Worm (Caenorhabditis elegans) whole organism, L2 larva: ENCODE data around the gene C04B4.2.

ENCODE experiments used
- C34F6.9 ChIP-seq: fragments of 150-350 bp; optimal IDR thresholded peaks from 2 replicates; lab custom pipeline; 2014; ENCODE audit warnings: missing biosample characterization, missing genetic modification characterization
- F13H6.1 ChIP-seq: sonication (generic microtip); optimal IDR thresholded peaks from 2 replicates; lab custom pipeline; 2016; ENCODE audit warnings: missing genetic modification characterization, missing compliant biosample characterization
- Y55F3AM.14 ChIP-seq: fragments of 200-800 bp; sonication (Bioruptor generic); optimal IDR thresholded peaks from 2 replicates; lab custom pipeline; 2018; ENCODE audit warnings: mild to moderate bottlenecking, missing genetic modification characterization, missing compliant biosample characterization
- ZK546.5 ChIP-seq: sonication (generic microtip); optimal IDR thresholded peaks from 2 replicates; lab custom pipeline; 2017; ENCODE audit warnings: missing biosample characterization, missing genetic modification characterization
- blmp-1 ChIP-seq: sonication (generic microtip); optimal IDR thresholded peaks from 2 replicates; lab custom pipeline; 2017; ENCODE audit warnings: missing genetic modification characterization, mild to moderate bottlenecking, missing compliant biosample characterization, antibody characterized with exemption, moderate library complexity; ENCODE audit not compliant: insufficient read depth
- ceh-82 ChIP-seq: fragments of 150-350 bp; optimal IDR thresholded peaks from 2 replicates; lab custom pipeline; 2014; ENCODE audit warnings: missing biosample characterization, missing genetic modification characterization
- dmd-4 ChIP-seq: sonication (generic microtip); optimal IDR thresholded peaks from 2 replicates; lab custom pipeline; 2017; ENCODE audit warnings: missing biosample characterization, missing genetic modification characterization
- elt-3 ChIP-seq: sonication (generic microtip); optimal IDR thresholded peaks from 2 replicates; lab custom pipeline; 2017; ENCODE audit warnings: missing biosample characterization, missing genetic modification characterization
- fos-1 ChIP-seq: fragments of 150-350 bp; optimal IDR thresholded peaks from 2 replicates; lab custom pipeline; 2014; ENCODE audit warnings: missing biosample characterization, missing genetic modification characterization
- gmeb-1 ChIP-seq: fragments of 150-350 bp; optimal IDR thresholded peaks from 2 replicates; lab custom pipeline; 2014; ENCODE audit warnings: missing biosample characterization, missing genetic modification characterization
- lin-11 ChIP-seq: fragments of 150-350 bp; sonication (generic microtip); optimal IDR thresholded peaks from 2 replicates; lab custom pipeline; 2014; ENCODE audit warnings: missing biosample characterization, missing genetic modification characterization, inconsistent platforms, mixed read lengths
- lin-39 ChIP-seq: fragments of 150-350 bp; optimal IDR thresholded peaks from 2 replicates; lab custom pipeline; 2014; ENCODE audit warnings: missing biosample characterization, missing genetic modification reagents, missing genetic modification characterization
- mab-5 ChIP-seq: fragments of 150-350 bp; optimal IDR thresholded peaks from 2 replicates; lab custom pipeline; 2014; ENCODE audit warnings: missing biosample characterization, missing genetic modification characterization
- mbf-1 ChIP-seq: sonication (generic microtip); optimal IDR thresholded peaks from 2 replicates; lab custom pipeline; 2017; ENCODE audit warnings: missing biosample characterization, missing genetic modification characterization
- mdl-1 ChIP-seq, 2 experiments: fragments of 150-350 bp in 1 of 2; sonication (generic microtip) in 1 of 2; optimal IDR thresholded peaks; 2 replicates each; lab custom pipeline; 2017; ENCODE audit warnings: missing biosample characterization in 2 of 2, missing genetic modification characterization in 2 of 2
- nhr-10 ChIP-seq: sonication (generic microtip); optimal IDR thresholded peaks from 2 replicates; lab custom pipeline; 2017; ENCODE audit warnings: missing biosample characterization, missing genetic modification characterization
- nhr-11 ChIP-seq: fragments of 150-350 bp; optimal IDR thresholded peaks from 2 replicates; lab custom pipeline; 2014; ENCODE audit warnings: missing biosample characterization, missing genetic modification characterization
- nhr-12 ChIP-seq: fragments of 150-350 bp; optimal IDR thresholded peaks from 2 replicates; lab custom pipeline; 2014; ENCODE audit warnings: missing biosample characterization, missing genetic modification characterization
- nhr-129 ChIP-seq: fragments of 150-350 bp; optimal IDR thresholded peaks from 2 replicates; lab custom pipeline; 2014; ENCODE audit warnings: missing biosample characterization, missing genetic modification characterization
- nhr-21 ChIP-seq: fragments of 150-350 bp; optimal IDR thresholded peaks from 2 replicates; lab custom pipeline; 2014; ENCODE audit warnings: missing biosample characterization, missing genetic modification characterization
- nhr-6 ChIP-seq: fragments of 150-350 bp; optimal IDR thresholded peaks from 2 replicates; lab custom pipeline; 2014; ENCODE audit warnings: missing biosample characterization, missing genetic modification characterization
- nhr-77 ChIP-seq: fragments of 150-350 bp; optimal IDR thresholded peaks from 2 replicates; lab custom pipeline; 2014; ENCODE audit warnings: missing biosample characterization, missing genetic modification characterization
- peb-1 ChIP-seq: fragments of 150-350 bp; optimal IDR thresholded peaks from 2 replicates; lab custom pipeline; 2014; ENCODE audit warnings: missing biosample characterization, missing genetic modification characterization
- skn-1 ChIP-seq: sonication (generic microtip); optimal IDR thresholded peaks from 2 replicates; lab custom pipeline; 2017; ENCODE audit warnings: missing biosample characterization, missing genetic modification characterization
- snpc-4 ChIP-seq: fragments of 150-350 bp; optimal IDR thresholded peaks from 2 replicates; lab custom pipeline; 2014; ENCODE audit warnings: missing biosample characterization, missing genetic modification characterization
- unc-39 ChIP-seq: fragments of 150-350 bp; optimal IDR thresholded peaks from 2 replicates; lab custom pipeline; 2014; ENCODE audit warnings: missing biosample characterization, missing genetic modification characterization
- zag-1 ChIP-seq: fragments of 150-350 bp; optimal IDR thresholded peaks from 2 replicates; lab custom pipeline; 2014; ENCODE audit warnings: missing biosample characterization, missing genetic modification characterization
- ztf-1 ChIP-seq: fragments of 200-800 bp; sonication (Bioruptor generic); conservative IDR thresholded peaks from 2 replicates; pipeline ENCODE4 v1.3.6; 2022; ENCODE audit warnings: missing genetic modification characterization, missing compliant biosample characterization
- ztf-11 ChIP-seq: sonication (generic microtip); optimal IDR thresholded peaks from 2 replicates; lab custom pipeline; 2017; ENCODE audit warnings: missing biosample characterization, missing genetic modification characterization
- ztf-4 ChIP-seq: fragments of 150-350 bp; optimal IDR thresholded peaks from 2 replicates; lab custom pipeline; 2014; ENCODE audit warnings: missing biosample characterization, missing genetic modification characterization

Gene C04B4.2

ce11 chrX:12331795-12332194 is 48.7 kb downstream of the C04B4.2 start, which contains the start of gene srd-46:
TSS of gene srd-46 (plus strand) at chrX:12332095.
- no peak for TF ChIP-seq unc-39 (tag; lab: Kevin White, UChicago)
- TF ChIP-seq gmeb-1 (tag; lab: Kevin White, UChicago), result no peak
- TF ChIP-seq nhr-21 (tag; lab: Kevin White, UChicago), result no peak
- TF ChIP-seq blmp-1, result no peak
- no peak for TF ChIP-seq nhr-77 (tag; lab: Kevin White, UChicago)
- no peak for TF ChIP-seq nhr-6 (tag; lab: Kevin White, UChicago)
- no peak for TF ChIP-seq ZK546.5 (tag; lab: Kevin White, UChicago)
- no peak for TF ChIP-seq mbf-1
- TF ChIP-seq ceh-82 (tag; lab: Kevin White, UChicago), result no peak
- TF ChIP-seq skn-1, result no peak
- no peak for TF ChIP-seq nhr-129 (tag; lab: Kevin White, UChicago)
- no peak for TF ChIP-seq peb-1
- no peak for TF ChIP-seq ztf-4
- TF ChIP-seq dmd-4 (tag; lab: Kevin White, UChicago), result no peak
- no peak for TF ChIP-seq Y55F3AM.14 (GFP tag; lab: Kevin White, UChicago)
- no peak for TF ChIP-seq ztf-1 (GFP tag; lab: Robert Waterston, UW)
- TF ChIP-seq elt-3 (tag; lab: Kevin White, UChicago), result no peak
- TF ChIP-seq F13H6.1, result no peak
- TF ChIP-seq lin-11 (tag; lab: Kevin White, UChicago), result no peak
- no peak for TF ChIP-seq nhr-10

- TF ChIP-seq nhr-11 (tag; lab: Kevin White, UChicago), result no peak
- TF ChIP-seq snpc-4 (tag; lab: Kevin White, UChicago), result no peak
- TF ChIP-seq Y55F3AM.14 (GFP tag; lab: Kevin White, UChicago), result no peak
- no peak for TF ChIP-seq nhr-12 (tag; lab: Kevin White, UChicago)
- TF ChIP-seq fos-1 (tag; lab: Kevin White, UChicago), result no peak
- no peak for TF ChIP-seq C34F6.9
- no peak for TF ChIP-seq lin-39 (tag; lab: Kevin White, UChicago)
- TF ChIP-seq zag-1, result no peak
- no peak for TF ChIP-seq nhr-6 (tag; lab: Kevin White, UChicago)
- no peak for TF ChIP-seq mab-5 (tag; lab: Kevin White, UChicago)
- no peak for TF ChIP-seq mdl-1 (tag; optimal IDR thresholded peaks at IDR 0.05; lab: Kevin White, UChicago)
- no peak for TF ChIP-seq mbf-1
- TF ChIP-seq ztf-11 (tag; lab: Kevin White, UChicago), result no peak
- TF ChIP-seq F13H6.1, result no peak
These were observed 50.4 kb downstream of the C04B4.2 start, which contains the start of gene srd-47 for ce11 chrX:12333479-12333878. TSS of gene srd-47 (plus strand) at chrX:12333642.
